Worm (Caenorhabditis elegans): ENCODE results near the gene btb-19.

DNA sequence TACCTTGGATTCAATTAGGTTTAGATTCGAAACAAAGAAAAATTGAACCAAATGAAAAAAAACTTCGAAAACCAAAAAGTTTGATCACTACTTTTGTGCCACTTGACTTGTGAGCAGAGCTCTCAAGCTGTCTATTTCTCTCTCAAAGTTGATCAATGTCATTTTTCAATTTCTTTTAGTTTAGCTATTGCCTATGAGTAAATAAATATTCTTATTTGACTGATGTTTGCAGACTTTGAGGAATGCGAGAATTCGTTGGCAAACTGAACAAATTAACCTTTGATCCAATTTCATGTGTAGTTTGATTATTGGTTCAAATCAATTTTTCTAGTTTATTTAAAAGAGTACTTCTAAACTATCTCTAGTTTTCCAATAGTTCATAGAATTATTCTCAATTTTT, 38.1 kb downstream of the btb-19 start:
- TF ChIP-seq zag-1 (tag; optimal IDR thresholded peaks at IDR 0.05) (no peak), sem-4 (tag; optimal IDR thresholded peaks at IDR 0.05) (no peak), mdl-1 (tag; optimal IDR thresholded peaks at IDR 0.05) (no peak), elt-1 (tag; optimal IDR thresholded peaks at IDR 0.05) (no peak), ceh-82 (tag; optimal IDR thresholded peaks at IDR 0.05) (no peak)
